Fruit fly (Drosophila melanogaster): Measurements from ENCODE around the gene ERp44.

ERp44 gene

DNA sequence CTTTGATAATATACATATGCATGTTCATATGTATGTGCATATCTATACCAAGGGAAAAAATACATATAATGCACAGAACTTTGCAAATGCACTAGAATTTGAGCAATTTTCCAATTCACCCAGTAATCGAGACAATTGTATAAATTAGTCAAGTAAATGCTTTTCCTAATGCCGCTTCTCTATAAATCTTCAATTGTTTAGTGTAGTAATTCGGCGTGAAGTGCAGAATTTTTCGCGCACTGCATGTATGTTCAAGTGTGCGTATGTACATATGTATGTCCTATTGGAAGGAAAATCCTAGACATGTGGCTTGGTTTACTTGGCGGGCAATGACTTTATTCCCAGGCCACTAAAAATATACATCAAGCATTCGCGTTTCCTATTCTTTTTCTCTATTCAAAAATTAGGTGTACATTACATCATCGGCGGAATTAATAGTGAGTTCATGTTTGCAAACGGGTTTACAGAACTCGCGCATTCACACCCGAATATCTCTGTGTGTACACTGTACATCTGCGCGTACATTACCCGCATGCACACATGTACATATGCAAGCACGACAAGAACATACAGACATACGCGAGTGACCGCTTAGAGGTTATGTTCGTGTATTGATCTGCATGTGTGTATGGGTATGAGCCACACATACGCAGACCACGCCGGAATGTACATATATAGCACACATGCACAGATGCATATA is 21.5 kb upstream of the ERp44 start (continued):
- TF ChIP-seq Chrac-16 (GFP tag; optimal IDR thresholded peaks at IDR 0.05): no peak
- TF ChIP-seq dmrt99B (tag; optimal IDR thresholded peaks at IDR 0.05): no peak
- no peak for TF ChIP-seq CG2120 (GFP tag; optimal IDR thresholded peaks at IDR 0.05)
- TF ChIP-seq dan (GFP tag; IDR thresholded peaks at IDR 0.05): no peak
- peak; percentile 17 for TF ChIP-seq Mes4 (GFP tag; optimal IDR thresholded peaks at IDR 0.05)
- TF ChIP-seq Ets65A (GFP tag): no peak
- no peak for TF ChIP-seq CG8290 (GFP tag; optimal IDR thresholded peaks at IDR 0.05)
- peak in 1 of 2 experiments; percentile 54 for TF ChIP-seq CG8290 (tag; optimal IDR thresholded peaks at IDR 0.05)
- TF ChIP-seq onecut (GFP tag; IDR thresholded peaks at IDR 0.05): peak; percentile 78
- no peak for TF ChIP-seq CG18619 (GFP tag; optimal IDR thresholded peaks at IDR 0.05)
- TF ChIP-seq lmd (GFP tag; IDR thresholded peaks at IDR 0.05): peak; percentile 28; the same call in 1 of the 2 replicates
- TF ChIP-seq CG1233 (GFP tag; optimal IDR thresholded peaks at IDR 0.05): peak; percentile 7
- TF ChIP-seq Sox102F (GFP tag; optimal IDR thresholded peaks at IDR 0.05): no peak
- TF ChIP-seq amos (GFP tag; IDR thresholded peaks at IDR 0.05; ENCODE audit: partially characterized antibody): no peak; the same call in 1 of the 2 replicates
- peak; percentile 68 for TF ChIP-seq zf30C (GFP tag; optimal IDR thresholded peaks at IDR 0.05)
- peak; percentile 58 for TF ChIP-seq sug (tag; optimal IDR thresholded peaks at IDR 0.05)
- no peak for TF ChIP-seq Optix (GFP tag; IDR thresholded peaks at IDR 0.05)
- no peak for TF ChIP-seq CG11695 (GFP tag; IDR thresholded peaks at IDR 0.05)
- TF ChIP-seq sqz (GFP tag; optimal IDR thresholded peaks at IDR 0.05): no peak
- TF ChIP-seq Kr (GFP tag; optimal IDR thresholded peaks at IDR 0.05): no peak
- no peak for TF ChIP-seq CG4854 (GFP tag; optimal IDR thresholded peaks at IDR 0.05)
- no peak for TF ChIP-seq CG7556 (GFP tag; optimal IDR thresholded peaks at IDR 0.05)
- no peak for TF ChIP-seq Taf1 (GFP tag; IDR thresholded peaks at IDR 0.05)
- TF ChIP-seq CG9932 (GFP tag; IDR thresholded peaks at IDR 0.05): no peak
- TF ChIP-seq vvl (GFP tag; IDR thresholded peaks at IDR 0.05): no peak
- no peak for TF ChIP-seq zfh2 (GFP tag; optimal IDR thresholded peaks at IDR 0.05)
- TF ChIP-seq CG16813 (GFP tag; IDR thresholded peaks at IDR 0.05; ENCODE audit: partially characterized antibody): no peak
- no peak for TF ChIP-seq CG32772 (GFP tag; IDR thresholded peaks at IDR 0.05)
- TF ChIP-seq mld (GFP tag; IDR thresholded peaks at IDR 0.05; ENCODE audit: partially characterized antibody): no peak
- peak; percentile 99 for TF ChIP-seq chinmo (GFP tag; IDR thresholded peaks at IDR 0.05; ENCODE audit: partially characterized antibody)
- no peak for TF ChIP-seq Adf1 (GFP tag; IDR thresholded peaks at IDR 0.05)
- no peak for TF ChIP-seq CG17328 (GFP tag; IDR thresholded peaks at IDR 0.05)
- TF ChIP-seq Dad (GFP tag; optimal IDR thresholded peaks at IDR 0.05): no peak
- peak in 1 of 2 experiments; percentile 11 for TF ChIP-seq Eip74EF (GFP tag; optimal IDR thresholded peaks at IDR 0.05)
- peak; percentile 34 for TF ChIP-seq HmgZ (tag; optimal IDR thresholded peaks at IDR 0.05)
- no peak for TF ChIP-seq inv (GFP tag; IDR thresholded peaks at IDR 0.05; ENCODE audit: partially characterized antibody)
- no peak for TF ChIP-seq CG14710 (tag; optimal IDR thresholded peaks at IDR 0.05)
- no peak for TF ChIP-seq D19B (GFP tag; optimal IDR thresholded peaks at IDR 0.05)
- TF ChIP-seq ranshi (GFP tag; IDR thresholded peaks at IDR 0.05): no peak
- no peak for TF ChIP-seq Mrtf (GFP tag; IDR thresholded peaks at IDR 0.05)
- TF ChIP-seq row (GFP tag; IDR thresholded peaks at IDR 0.05): peak; percentile 11; the same call in 2 of the 3 replicates
- no peak for TF ChIP-seq cad (GFP tag; optimal IDR thresholded peaks at IDR 0.05)
- TF ChIP-seq fd96Cb (tag; optimal IDR thresholded peaks at IDR 0.05): no peak
- TF ChIP-seq disco-r (GFP tag; optimal IDR thresholded peaks at IDR 0.05): no peak
- TF ChIP-seq sens (GFP tag): peak; percentile 69
- peak; percentile 6 for TF ChIP-seq CG12769 (tag; optimal IDR thresholded peaks at IDR 0.05)
- TF ChIP-seq CG11398 (GFP tag; optimal IDR thresholded peaks at IDR 0.05): no peak
- no peak for TF ChIP-seq Sry-β (GFP tag; optimal IDR thresholded peaks at IDR 0.05)
- TF ChIP-seq cato (GFP tag; optimal IDR thresholded peaks at IDR 0.05; ENCODE audit: borderline replicate concordance): no peak
- peak; percentile 4 for TF ChIP-seq CG33557 (GFP tag; optimal IDR thresholded peaks at IDR 0.05)

Data from whole organism, embryonic.